Worm (Caenorhabditis elegans): ENCODE data around the gene srw-91.
A peak's percentile ranks its signal among the peaks of the same experiment; 100 is the strongest.
"Not testable (repeated sequence)": the region's sequence is repeated elsewhere in the genome, so short reads cannot be mapped to it uniquely, and the experiment has no call there.

Gene srw-91

ce11 chrV:1708441-1708840 is 27.8 kb upstream of the srw-91 start, which contains the start of gene srw-99:
Gene srw-99 (plus strand): TSS chrV:1708741.
- TF ChIP-seq tbx-11 (GFP tag; IDR thresholded peaks at IDR 0.05), result no peak
- TF ChIP-seq scrt-1 (GFP tag; IDR thresholded peaks at IDR 0.05), result no peak
- no peak for TF ChIP-seq ceh-36 (tag; optimal IDR thresholded peaks at IDR 0.05)
- no peak for TF ChIP-seq tra-4 (tag; optimal IDR thresholded peaks at IDR 0.05)
- no peak for TF ChIP-seq sea-1 (GFP tag; conservative IDR thresholded peaks at IDR 0.05)
- TF ChIP-seq flt-1 (GFP tag; IDR thresholded peaks at IDR 0.05), result no peak
- no peak for TF ChIP-seq pes-1 (GFP tag; IDR thresholded peaks at IDR 0.05)
- no peak for TF ChIP-seq F13C5.2 (tag; optimal IDR thresholded peaks at IDR 0.05)
- no peak for TF ChIP-seq ama-1 (optimal IDR thresholded peaks at IDR 0.05)

DNA sequence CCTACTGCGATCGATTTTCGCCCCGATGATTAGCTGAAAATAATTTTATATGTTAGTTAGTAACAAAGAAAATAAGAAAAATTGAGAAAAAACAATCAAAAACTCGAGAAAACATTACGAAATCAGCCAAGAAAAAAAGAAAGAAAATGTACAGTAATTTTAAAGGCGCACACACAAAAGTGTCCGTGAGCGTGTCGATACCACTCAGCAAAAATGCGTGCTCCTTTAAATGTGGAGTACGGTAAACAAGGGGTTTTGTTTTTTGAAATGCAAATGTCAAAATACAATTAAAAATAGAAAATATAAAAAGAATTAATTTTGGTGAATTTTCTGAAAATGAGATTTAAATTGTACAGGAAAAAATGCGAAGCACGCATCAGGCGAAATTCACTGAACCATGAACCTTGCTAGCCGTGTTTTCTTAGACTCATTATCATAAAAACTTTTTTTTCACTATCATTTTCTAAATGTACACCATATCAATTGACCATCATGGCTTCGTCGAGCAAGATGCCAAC is 21.0 kb upstream of the srw-91 start, which contains the start of gene srw-90:
Gene srw-90 (plus strand): TSS at position 468 of the 518 bp plus-strand sequence.
- no peak for TF ChIP-seq flt-1 (GFP tag; IDR thresholded peaks at IDR 0.05)
- TF ChIP-seq hmg-4 (GFP tag; optimal IDR thresholded peaks at IDR 0.05), result no peak
- no peak for TF ChIP-seq tbx-11 (GFP tag; IDR thresholded peaks at IDR 0.05)
- TF ChIP-seq ceh-13 (GFP tag; optimal IDR thresholded peaks at IDR 0.05), result no peak
- TF ChIP-seq hnd-1 (tag; optimal IDR thresholded peaks at IDR 0.05), result no peak

DNA sequence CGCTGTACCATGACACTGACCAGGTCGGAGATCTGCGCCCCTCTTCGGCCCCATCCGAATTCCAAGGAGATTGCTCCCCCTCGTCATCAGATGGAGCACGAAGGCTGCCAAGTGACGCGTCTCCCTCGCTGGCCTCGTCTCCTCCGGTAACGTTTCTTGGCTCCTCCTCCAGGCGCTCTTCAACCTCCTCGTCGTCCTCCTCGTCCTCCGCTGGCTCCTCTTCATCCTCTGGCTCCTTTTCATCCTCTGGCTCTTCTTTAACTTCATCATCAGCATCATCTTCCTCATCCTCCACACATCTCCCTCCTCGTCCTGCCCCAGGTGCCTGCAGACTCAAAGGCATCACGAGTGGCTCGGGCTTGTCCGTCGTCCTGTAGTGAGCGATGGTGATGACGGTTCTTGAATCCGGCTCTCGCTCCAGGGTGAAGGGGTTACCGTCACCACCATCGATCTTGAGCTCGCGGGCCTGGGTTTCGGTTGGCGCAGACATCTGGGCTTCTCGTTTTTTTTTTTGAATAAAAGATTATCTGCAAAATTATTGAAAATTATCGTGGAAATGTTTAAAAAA is 18.6 kb upstream of the srw-91 start:
- TF ChIP-seq scrt-1 (GFP tag; IDR thresholded peaks at IDR 0.05) (no peak), ceh-13 (GFP tag; optimal IDR thresholded peaks at IDR 0.05) (no peak), hnd-1 (tag; optimal IDR thresholded peaks at IDR 0.05) (no peak), F13C5.2 (tag; optimal IDR thresholded peaks at IDR 0.05) (no peak), ceh-36 (tag; optimal IDR thresholded peaks at IDR 0.05) (no peak), tra-4 (tag; optimal IDR thresholded peaks at IDR 0.05) (no peak), ama-1 (optimal IDR thresholded peaks at IDR 0.05) (no peak), hmbx-1 (tag; optimal IDR thresholded peaks at IDR 0.05) (no peak), B0310.2 (tag; optimal IDR thresholded peaks at IDR 0.05) (no peak), aly-1 (tag; optimal IDR thresholded peaks at IDR 0.05) (no peak), ets-7 (tag; optimal IDR thresholded peaks at IDR 0.05) (no peak), flt-1 (GFP tag; IDR thresholded peaks at IDR 0.05) (no peak), tbx-11 (GFP tag; IDR thresholded peaks at IDR 0.05) (no peak), hmg-4 (GFP tag; optimal IDR thresholded peaks at IDR 0.05) (no peak)

DNA sequence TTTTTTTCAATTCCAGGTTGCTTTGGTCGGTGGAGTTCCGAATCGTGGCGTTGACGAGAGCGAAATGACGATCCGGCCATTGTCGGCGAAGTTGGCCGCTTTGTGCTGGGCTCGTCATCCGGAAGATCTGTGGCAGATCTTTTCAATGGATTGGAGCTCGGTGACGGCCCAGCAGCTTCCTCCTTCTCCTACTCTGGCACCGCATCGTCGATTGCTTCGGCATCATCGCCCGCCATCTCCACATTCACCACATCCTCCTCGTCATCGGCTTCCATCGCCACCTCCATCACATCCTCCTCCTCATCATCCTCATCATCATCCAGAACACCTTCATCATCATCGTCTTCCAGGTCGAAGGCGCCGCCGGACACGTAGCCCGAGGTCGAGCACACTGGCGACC is 17.7 kb upstream of the srw-91 start:
- TF ChIP-seq scrt-1 (GFP tag; IDR thresholded peaks at IDR 0.05), result 0 out of 2 replicates have a peak, but pooled peaks have one; percentile 24
- TF ChIP-seq hmbx-1 (tag; optimal IDR thresholded peaks at IDR 0.05), result no peak
- no peak for TF ChIP-seq tbx-37 (GFP tag; conservative IDR thresholded peaks at IDR 0.05)

DNA sequence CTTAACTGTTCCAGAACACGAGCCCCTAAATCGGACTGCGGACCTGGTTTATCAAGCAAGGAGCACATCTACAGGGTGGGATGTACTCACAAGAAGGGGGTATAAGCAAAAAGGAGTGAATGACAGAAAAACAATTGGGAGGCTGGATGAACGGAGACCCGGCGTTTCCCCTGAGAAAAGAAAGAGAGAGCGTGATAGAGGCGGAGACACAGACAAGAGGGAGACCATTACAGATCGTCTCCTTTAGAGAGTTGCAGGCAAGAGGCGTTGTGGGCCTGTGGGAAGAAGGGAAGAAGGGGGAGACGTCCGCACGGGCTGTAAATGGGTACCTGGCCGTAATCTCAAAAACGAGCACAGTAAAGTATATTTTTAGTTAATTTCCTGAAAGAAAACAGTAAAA is 13.2 kb upstream of the srw-91 start, which contains the start of gene Y46H3C.7:
Gene Y46H3C.7 (minus strand): TSS at position 147 of the 400 bp plus-strand sequence.
- TF ChIP-seq hmbx-1 (tag; optimal IDR thresholded peaks at IDR 0.05); ceh-36 (tag; optimal IDR thresholded peaks at IDR 0.05); flt-1 (GFP tag; IDR thresholded peaks at IDR 0.05): not testable (repeated sequence)

- not testable (repeated sequence) for TF ChIP-seq ama-1 (optimal IDR thresholded peaks at IDR 0.05); tbx-11 (GFP tag; IDR thresholded peaks at IDR 0.05); tra-4 (tag; optimal IDR thresholded peaks at IDR 0.05)
Observed at ce11 chrV:1692494-1692893, 11.8 kb upstream of the srw-91 start, which contains the start of gene Y46H3C.5. Gene Y46H3C.5 (minus strand): TSS chrV:1692495.

- no peak for TF ChIP-seq flt-1 (GFP tag; IDR thresholded peaks at IDR 0.05)
- TF ChIP-seq ceh-13 (GFP tag; optimal IDR thresholded peaks at IDR 0.05), result no peak
- no peak for TF ChIP-seq aly-1 (tag; optimal IDR thresholded peaks at IDR 0.05)
- TF ChIP-seq B0310.2 (tag; optimal IDR thresholded peaks at IDR 0.05), result no peak
- no peak for TF ChIP-seq tra-4 (tag; optimal IDR thresholded peaks at IDR 0.05)
- TF ChIP-seq ceh-36 (tag; optimal IDR thresholded peaks at IDR 0.05), result no peak
- no peak for TF ChIP-seq ama-1 (optimal IDR thresholded peaks at IDR 0.05)
- no peak for TF ChIP-seq pes-1 (GFP tag; IDR thresholded peaks at IDR 0.05)
- no peak for TF ChIP-seq tbx-11 (GFP tag; IDR thresholded peaks at IDR 0.05)
- no peak for TF ChIP-seq F13C5.2 (tag; optimal IDR thresholded peaks at IDR 0.05)
- no peak for TF ChIP-seq tbx-37 (GFP tag; conservative IDR thresholded peaks at IDR 0.05)
- TF ChIP-seq ets-7 (tag; optimal IDR thresholded peaks at IDR 0.05), result no peak
- no peak for TF ChIP-seq sea-1 (GFP tag; conservative IDR thresholded peaks at IDR 0.05)
- TF ChIP-seq scrt-1 (GFP tag; IDR thresholded peaks at IDR 0.05), result no peak
- TF ChIP-seq hmbx-1 (tag; optimal IDR thresholded peaks at IDR 0.05), result no peak
- no peak for TF ChIP-seq hmg-4 (GFP tag; optimal IDR thresholded peaks at IDR 0.05)
- no peak for TF ChIP-seq hnd-1 (tag; optimal IDR thresholded peaks at IDR 0.05)
Observed at ce11 chrV:1685328-1685727, 4.7 kb upstream of the srw-91 start, which contains the start of gene srh-5. Gene srh-5 (plus strand): TSS chrV:1685628.

ce11 chrV:1682279-1682678 is 1.6 kb upstream of the srw-91 start, which contains the start of gene srh-3:
Gene srh-3 (plus strand): TSS chrV:1682579.
- TF ChIP-seq flt-1 (GFP tag; IDR thresholded peaks at IDR 0.05), result no peak
- TF ChIP-seq hnd-1 (tag; optimal IDR thresholded peaks at IDR 0.05), result no peak

ce11 chrV:1678228-1678627 is 2.4 kb downstream of the srw-91 start, which contains the start of gene srw-98:
Gene srw-98 (minus strand): TSS chrV:1678328.
- no peak for TF ChIP-seq ceh-13 (GFP tag; optimal IDR thresholded peaks at IDR 0.05)
- no peak for TF ChIP-seq pes-1 (GFP tag; IDR thresholded peaks at IDR 0.05)
- TF ChIP-seq hmg-4 (GFP tag; optimal IDR thresholded peaks at IDR 0.05), result no peak
- no peak for TF ChIP-seq B0310.2 (tag; optimal IDR thresholded peaks at IDR 0.05)
- no peak for TF ChIP-seq hmbx-1 (tag; optimal IDR thresholded peaks at IDR 0.05)
- no peak for TF ChIP-seq aly-1 (tag; optimal IDR thresholded peaks at IDR 0.05)
- TF ChIP-seq scrt-1 (GFP tag; IDR thresholded peaks at IDR 0.05), result no peak
- no peak for TF ChIP-seq F13C5.2 (tag; optimal IDR thresholded peaks at IDR 0.05)
- no peak for TF ChIP-seq ceh-36 (tag; optimal IDR thresholded peaks at IDR 0.05)
- TF ChIP-seq sea-1 (GFP tag; conservative IDR thresholded peaks at IDR 0.05), result no peak
- TF ChIP-seq ama-1 (optimal IDR thresholded peaks at IDR 0.05), result no peak
- TF ChIP-seq tra-4 (tag; optimal IDR thresholded peaks at IDR 0.05), result no peak
- no peak for TF ChIP-seq flt-1 (GFP tag; IDR thresholded peaks at IDR 0.05)
- no peak for TF ChIP-seq hnd-1 (tag; optimal IDR thresholded peaks at IDR 0.05)
- no peak for TF ChIP-seq tbx-37 (GFP tag; conservative IDR thresholded peaks at IDR 0.05)
- no peak for TF ChIP-seq ets-7 (tag; optimal IDR thresholded peaks at IDR 0.05)
- no peak for TF ChIP-seq tbx-11 (GFP tag; IDR thresholded peaks at IDR 0.05)
